Fruit fly (Drosophila melanogaster) Kc167 (cell line): ENCODE results near the gene numb.

Source experiments
- Myc ChIP-seq: fragments of >200 bp; optimal IDR thresholded peaks from 2 replicates; lab custom pipeline; 2017; ENCODE audit warnings: missing external identifiers
- Sin3A ChIP-seq: fragments of >200 bp; optimal IDR thresholded peaks from 2 replicates; lab custom pipeline; 2018; ENCODE audit warnings: missing external identifiers
- h ChIP-seq: fragments of >200 bp; optimal IDR thresholded peaks from 3 replicates; lab custom pipeline; 2018; ENCODE audit warnings: missing external identifiers
- insv ChIP-seq: fragments of >200 bp; optimal IDR thresholded peaks from 3 replicates; lab custom pipeline; 2018; ENCODE audit warnings: missing external identifiers
- psq ChIP-seq: fragments of >200 bp; optimal IDR thresholded peaks from 2 replicates; lab custom pipeline; 2017; ENCODE audit warnings: missing external identifiers
- ttk ChIP-seq: sonication (Bioruptor generic); optimal IDR thresholded peaks from 2 replicates; lab custom pipeline; 2017; ENCODE audit warnings: missing external identifiers

The numb gene

dm6 chr2L:9427570-9427969, 9.7 kb upstream of the numb start, which contains the start of gene CG42847:
Gene CG42847, plus strand, starts transcription at chr2L:9427870.
- TF ChIP-seq insv (lab: Kevin White, UChicago), result no peak
- no peak for TF ChIP-seq psq (lab: Kevin White, UChicago)
- no peak for TF ChIP-seq h (lab: Kevin White, UChicago)
- TF ChIP-seq ttk (lab: Kevin White, UChicago), result no peak
- TF ChIP-seq Sin3A (lab: Kevin White, UChicago), result no peak
- no peak for TF ChIP-seq Myc

- TF ChIP-seq ttk (lab: Kevin White, UChicago), result no peak
- no peak for TF ChIP-seq h (lab: Kevin White, UChicago)
- TF ChIP-seq psq (lab: Kevin White, UChicago), result no peak
- no peak for TF ChIP-seq Sin3A (lab: Kevin White, UChicago)
- TF ChIP-seq insv (lab: Kevin White, UChicago), result no peak
- no peak for TF ChIP-seq Myc
Measured at dm6 chr2L:9430992-9431602, 6.2 kb upstream of the numb start, which contains the start of the genes FucTB and scat. Gene FucTB, minus strand, starts transcription at chr2L:9431052. Gene scat, plus strand, starts transcription at chr2L:9431405.

dm6 chr2L:9435099-9435498, 2.2 kb upstream of the numb start, which contains the start of gene CG3769:
Gene CG3769, plus strand, starts transcription at chr2L:9435399.
- no peak for TF ChIP-seq Myc
- TF ChIP-seq ttk (lab: Kevin White, UChicago), result no peak
- no peak for TF ChIP-seq h (lab: Kevin White, UChicago)
- TF ChIP-seq psq (lab: Kevin White, UChicago), result no peak
- no peak for TF ChIP-seq insv (lab: Kevin White, UChicago)
- no peak for TF ChIP-seq Sin3A (lab: Kevin White, UChicago)

dm6 chr2L:9436504-9436903, 765 bp upstream of the numb start, which contains the start of gene RpS28-like:
Gene RpS28-like, plus strand, starts transcription at chr2L:9436804.
- TF ChIP-seq psq (lab: Kevin White, UChicago) (no peak), Sin3A (lab: Kevin White, UChicago) (no peak), Myc (no peak), ttk (lab: Kevin White, UChicago) (no peak), h (lab: Kevin White, UChicago) (no peak), insv (lab: Kevin White, UChicago) (no peak)

- TF ChIP-seq ttk (lab: Kevin White, UChicago) (no peak), h (lab: Kevin White, UChicago) (no peak), Sin3A (lab: Kevin White, UChicago) (no peak), Myc (no peak), psq (lab: Kevin White, UChicago) (no peak), insv (lab: Kevin White, UChicago) (no peak)
Measured at dm6 chr2L:9438227-9438626, 958 bp downstream of the numb start.

dm6 chr2L:9440640-9441039, 3.4 kb downstream of the numb start, which contains the start of gene CG33723:
Gene CG33723, minus strand, starts transcription at chr2L:9440740.
- no peak for TF ChIP-seq h (lab: Kevin White, UChicago)
- no peak for TF ChIP-seq Myc
- TF ChIP-seq Sin3A (lab: Kevin White, UChicago), result no peak
- no peak for TF ChIP-seq ttk (lab: Kevin White, UChicago)
- no peak for TF ChIP-seq psq (lab: Kevin White, UChicago)
- TF ChIP-seq insv (lab: Kevin White, UChicago), result no peak

dm6 chr2L:9442795-9443287, 5.6 kb downstream of the numb start:
- no peak for TF ChIP-seq psq (lab: Kevin White, UChicago)
- no peak for TF ChIP-seq insv (lab: Kevin White, UChicago)
- TF ChIP-seq h (lab: Kevin White, UChicago), result no peak
- no peak for TF ChIP-seq ttk (lab: Kevin White, UChicago)
- no peak for TF ChIP-seq Myc
- TF ChIP-seq Sin3A (lab: Kevin White, UChicago), result no peak

dm6 chr2L:9445753-9446152, 8.5 kb downstream of the numb start:
- TF ChIP-seq insv (lab: Kevin White, UChicago), result no peak

- TF ChIP-seq h (lab: Kevin White, UChicago) (no peak), Myc (no peak), insv (lab: Kevin White, UChicago) (no peak), ttk (lab: Kevin White, UChicago) (no peak), psq (lab: Kevin White, UChicago) (no peak), Sin3A (lab: Kevin White, UChicago) (no peak)
Measured at dm6 chr2L:9446398-9446945, 9.2 kb downstream of the numb start.

dm6 chr2L:9447816-9448215, 10.5 kb downstream of the numb start:
- TF ChIP-seq Myc (no peak), insv (lab: Kevin White, UChicago) (no peak), h (lab: Kevin White, UChicago) (no peak), Sin3A (lab: Kevin White, UChicago) (no peak), ttk (lab: Kevin White, UChicago) (no peak)

- TF ChIP-seq Myc (no peak), Sin3A (lab: Kevin White, UChicago) (no peak), psq (lab: Kevin White, UChicago) (no peak), insv (lab: Kevin White, UChicago) (no peak), ttk (lab: Kevin White, UChicago) (no peak), h (lab: Kevin White, UChicago) (no peak)
Measured at dm6 chr2L:9448322-9449256, 11.3 kb downstream of the numb start.
